Worm (Caenorhabditis elegans): ENCODE data around the gene C30B5.6.

DNA sequence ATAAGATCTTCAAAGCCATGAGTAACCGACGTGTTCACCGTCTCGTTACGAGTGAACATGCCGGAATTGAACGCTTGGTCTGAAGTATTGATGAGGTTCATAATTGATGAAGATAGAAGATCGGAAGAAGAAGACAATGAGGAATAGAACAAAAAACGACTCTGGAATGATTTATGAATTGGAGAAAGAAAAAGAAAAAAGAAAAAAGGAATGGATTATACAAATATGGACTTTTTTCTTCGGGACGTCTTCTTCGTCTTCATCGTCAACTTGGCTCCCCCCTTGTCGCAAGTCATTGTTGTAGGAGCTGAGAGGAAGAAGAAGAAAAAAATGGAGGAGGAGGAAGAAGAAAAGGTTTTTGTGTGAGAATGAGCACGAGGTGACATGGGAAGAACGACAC, 4.5 kb upstream of the C30B5.6 start, which contains the start of gene srsy-2:
- TF ChIP-seq ets-7 (tag; optimal IDR thresholded peaks at IDR 0.05), result no peak
- no peak for TF ChIP-seq ama-1 (optimal IDR thresholded peaks at IDR 0.05)
- no peak for TF ChIP-seq flt-1 (GFP tag; IDR thresholded peaks at IDR 0.05)
- TF ChIP-seq F13C5.2 (tag; optimal IDR thresholded peaks at IDR 0.05), result no peak
- no peak for TF ChIP-seq tbx-11 (GFP tag; IDR thresholded peaks at IDR 0.05)
- no peak for TF ChIP-seq ceh-36 (tag; optimal IDR thresholded peaks at IDR 0.05)
- no peak for TF ChIP-seq hmbx-1 (tag; optimal IDR thresholded peaks at IDR 0.05)
- no peak for TF ChIP-seq tra-4 (tag; optimal IDR thresholded peaks at IDR 0.05)
- TF ChIP-seq scrt-1 (GFP tag; IDR thresholded peaks at IDR 0.05), result no peak
- TF ChIP-seq aly-1 (tag; optimal IDR thresholded peaks at IDR 0.05), result no peak
